Fruit fly (Drosophila melanogaster) whole organism, embryonic: Measurements from ENCODE around the gene Ugt35E2.

Experiments
- BEAF-32 ChIP-seq: fragments of 200-800 bp; sonication (Bioruptor generic); optimal IDR thresholded peaks from 3 replicates; lab custom pipeline; 2017; ENCODE audit warnings: missing biosample characterization, missing genetic modification characterization, mild to moderate bottlenecking, moderate library complexity, missing genetic modification reagents
- Bgb ChIP-seq: fragments of 200-800 bp; sonication (Bioruptor generic); IDR thresholded peaks from 2 replicates; pipeline ENCODE4 v1.3.6; 2022; ENCODE audit warnings: missing biosample characterization, missing genetic modification characterization; ENCODE audit not compliant: partially characterized antibody
- Blimp-1 ChIP-seq: fragments of 200-800 bp; sonication (Bioruptor generic); optimal IDR thresholded peaks from 3 replicates; lab custom pipeline; 2018; ENCODE audit warnings: missing biosample characterization, missing genetic modification characterization, mild to moderate bottlenecking, moderate library complexity, missing genetic modification reagents
- BtbVII ChIP-seq: fragments of 200-800 bp; sonication (Bioruptor generic); optimal IDR thresholded peaks from 3 replicates; lab custom pipeline; 2017; ENCODE audit warnings: missing biosample characterization, mild to moderate bottlenecking, missing genetic modification characterization
- Bteb2 ChIP-seq: fragments of 200-800 bp; sonication (Bioruptor generic); optimal IDR thresholded peaks from 2 replicates; lab custom pipeline; 2016; ENCODE audit warnings: missing biosample characterization, missing genetic modification characterization
- CG10274 ChIP-seq: fragments of 200-800 bp; sonication (Bioruptor generic); optimal IDR thresholded peaks from 3 replicates; lab custom pipeline; 2017; ENCODE audit warnings: missing biosample characterization, mild to moderate bottlenecking, missing genetic modification characterization
- CG10462 ChIP-seq: fragments of 200-800 bp; sonication (Bioruptor generic); optimal IDR thresholded peaks from 2 replicates; lab custom pipeline; 2016; ENCODE audit warnings: missing biosample characterization, missing genetic modification characterization
- CG11085 ChIP-seq: fragments of 200-800 bp; sonication (Bioruptor generic); IDR thresholded peaks from 2 replicates; pipeline ENCODE4 v1.3.6; 2022; ENCODE audit warnings: missing biosample characterization, missing genetic modification characterization
- CG11398 ChIP-seq: fragments of 200-800 bp; sonication (Bioruptor generic); optimal IDR thresholded peaks from 2 replicates; lab custom pipeline; 2016; ENCODE audit warnings: missing biosample characterization, missing genetic modification characterization
- CG11696 ChIP-seq: fragments of 200-800 bp; sonication (Bioruptor generic); IDR thresholded peaks from 2 replicates; pipeline ENCODE4 v1.3.6; 2022; ENCODE audit warnings: missing biosample characterization, missing genetic modification characterization
- CG12155 ChIP-seq: fragments of 200-800 bp; sonication (Bioruptor generic); optimal IDR thresholded peaks from 3 replicates; lab custom pipeline; 2016; ENCODE audit warnings: missing biosample characterization, missing genetic modification characterization
- CG12299 ChIP-seq: fragments of 200-800 bp; sonication (Bioruptor generic); optimal IDR thresholded peaks from 2 replicates; lab custom pipeline; 2018; ENCODE audit warnings: missing biosample characterization, mild to moderate bottlenecking, missing genetic modification characterization
- CG1233 ChIP-seq: fragments of 200-800 bp; sonication (Bioruptor generic); optimal IDR thresholded peaks from 4 replicates; lab custom pipeline; 2018; ENCODE audit warnings: missing biosample characterization, mild to moderate bottlenecking, missing genetic modification characterization
- CG13287 ChIP-seq: fragments of 200-800 bp; sonication (Bioruptor generic); IDR thresholded peaks from 2 replicates; pipeline ENCODE4 v1.3.6; 2022; ENCODE audit warnings: missing biosample characterization, missing genetic modification characterization; ENCODE audit not compliant: partially characterized antibody
- CG13424 ChIP-seq: fragments of 200-800 bp; sonication (Bioruptor generic); optimal IDR thresholded peaks from 2 replicates; lab custom pipeline; 2019; ENCODE audit warnings: missing biosample characterization, mild to moderate bottlenecking, missing genetic modification characterization, moderate library complexity
- CG13624 ChIP-seq: fragments of 200-800 bp; sonication (Bioruptor generic); optimal IDR thresholded peaks from 2 replicates; lab custom pipeline; 2016; ENCODE audit warnings: missing biosample characterization, missing genetic modification characterization
- CG15696 ChIP-seq: fragments of 200-800 bp; sonication (Bioruptor generic); optimal IDR thresholded peaks from 2 replicates; lab custom pipeline; 2019; ENCODE audit warnings: missing biosample characterization, mild to moderate bottlenecking, missing genetic modification characterization, moderate library complexity
- CG2116 ChIP-seq: fragments of 200-800 bp; sonication (Bioruptor generic); optimal IDR thresholded peaks from 3 replicates; lab custom pipeline; 2018; ENCODE audit warnings: missing biosample characterization, mild to moderate bottlenecking, missing genetic modification characterization
- CG30403 ChIP-seq: fragments of 200-800 bp; sonication (Bioruptor generic); optimal IDR thresholded peaks from 3 replicates; lab custom pipeline; 2016; ENCODE audit warnings: missing biosample characterization, missing genetic modification characterization
- CG33213 ChIP-seq: fragments of 200-800 bp; sonication (Bioruptor generic); optimal IDR thresholded peaks from 3 replicates; lab custom pipeline; 2016; ENCODE audit warnings: missing biosample characterization, missing genetic modification characterization
- CG42726 ChIP-seq: fragments of 200-800 bp; sonication (Bioruptor generic); IDR thresholded peaks from 2 replicates; pipeline ENCODE4 v1.3.6; 2022; ENCODE audit warnings: missing biosample characterization, missing genetic modification characterization; ENCODE audit not compliant: partially characterized antibody
- CG7745 ChIP-seq: fragments of 200-800 bp; sonication (Bioruptor generic); optimal IDR thresholded peaks from 2 replicates; lab custom pipeline; 2018; ENCODE audit warnings: missing biosample characterization, mild to moderate bottlenecking, missing genetic modification characterization, moderate library complexity
- CG8924 ChIP-seq: fragments of 200-800 bp; optimal IDR thresholded peaks from 3 replicates; lab custom pipeline; 2019; ENCODE audit warnings: missing biosample characterization, mild to moderate bottlenecking, missing genetic modification characterization, moderate library complexity
- CG9437 ChIP-seq: fragments of 200-800 bp; sonication (Bioruptor generic); optimal IDR thresholded peaks from 2 replicates; lab custom pipeline; 2018; ENCODE audit warnings: missing biosample characterization, mild to moderate bottlenecking, missing genetic modification characterization
- Camta ChIP-seq: fragments of 200-800 bp; sonication (Bioruptor generic); optimal IDR thresholded peaks from 2 replicates; lab custom pipeline; 2016; ENCODE audit warnings: missing biosample characterization, missing genetic modification characterization
- Chrac-16 ChIP-seq: fragments of 200-800 bp; sonication (Bioruptor generic); optimal IDR thresholded peaks from 3 replicates; lab custom pipeline; 2016; ENCODE audit warnings: missing biosample characterization, missing genetic modification characterization
- Elba2 ChIP-seq: fragments of 200-800 bp; sonication (Bioruptor generic); optimal IDR thresholded peaks from 3 replicates; lab custom pipeline; 2016; ENCODE audit warnings: missing biosample characterization, missing genetic modification characterization
- Ets65A ChIP-seq: fragments of 200-800 bp; sonication (Bioruptor generic); peaks from one replicate; lab custom pipeline; 2016; ENCODE audit warnings: missing biosample characterization, missing genetic modification characterization
- Ets97D ChIP-seq: fragments of 200-800 bp; sonication (Bioruptor generic); optimal IDR thresholded peaks from 3 replicates; lab custom pipeline; 2016; ENCODE audit warnings: missing biosample characterization, missing genetic modification characterization
- Gug ChIP-seq: fragments of 200-800 bp; sonication (Bioruptor generic); IDR thresholded peaks from 4 replicates; pipeline ENCODE4 v1.3.6; 2022; ENCODE audit warnings: missing biosample characterization, missing genetic modification characterization
- H15 ChIP-seq: fragments of 200-800 bp; sonication (Bioruptor generic); IDR thresholded peaks from 3 replicates; pipeline ENCODE4 v1.3.6; 2022; ENCODE audit warnings: missing biosample characterization, missing genetic modification characterization
- H2.0 ChIP-seq: fragments of 200-800 bp; sonication (Bioruptor generic); IDR thresholded peaks from 2 replicates; pipeline ENCODE4 v1.3.6; 2022; ENCODE audit warnings: missing biosample characterization, missing genetic modification characterization
- HHEX ChIP-seq: fragments of 200-800 bp; sonication (Bioruptor generic); optimal IDR thresholded peaks from 3 replicates; lab custom pipeline; 2017; ENCODE audit warnings: missing biosample characterization, mild to moderate bottlenecking, missing genetic modification characterization, missing genetic modification reagents
- Sox100B ChIP-seq: fragments of 200-800 bp; sonication (Bioruptor generic); optimal IDR thresholded peaks from 3 replicates; lab custom pipeline; 2018; ENCODE audit warnings: missing biosample characterization, mild to moderate bottlenecking, missing genetic modification characterization
- Trl ChIP-seq, 3 experiments: fragments of >200 bp in 2 of 3; fragments of 200-800 bp in 1 of 3; sonication (Bioruptor generic) in 1 of 3; optimal IDR thresholded peaks; 2 replicates in 1 of 3; 3 replicates in 2 of 3; lab custom pipeline; 2016 to 2017; ENCODE audit warnings: missing biosample characterization in 1 of 3, missing genetic modification characterization in 1 of 3
- ato ChIP-seq: fragments of 200-800 bp; sonication (Bioruptor generic); IDR thresholded peaks from 2 replicates; pipeline ENCODE4 v1.3.6; 2022; ENCODE audit warnings: missing biosample characterization, missing genetic modification characterization; ENCODE audit not compliant: partially characterized antibody
- ci ChIP-seq: fragments of 200-800 bp; sonication (Bioruptor generic); IDR thresholded peaks from 3 replicates; pipeline ENCODE4 v1.3.6; 2022; ENCODE audit warnings: missing biosample characterization, missing genetic modification characterization
- dimm ChIP-seq: fragments of 200-800 bp; sonication (Bioruptor generic); IDR thresholded peaks from 2 replicates; pipeline ENCODE4 v1.3.6; 2022; ENCODE audit warnings: missing biosample characterization, missing genetic modification characterization
- dmrt99B ChIP-seq: fragments of 200-800 bp; sonication (Bioruptor generic); optimal IDR thresholded peaks from 2 replicates; lab custom pipeline; 2018; ENCODE audit warnings: missing biosample characterization, mild to moderate bottlenecking, missing genetic modification characterization, moderate library complexity
- fru ChIP-seq: fragments of >200 bp; optimal IDR thresholded peaks from 2 replicates; lab custom pipeline; 2017
- knrl ChIP-seq: fragments of 200-800 bp; sonication (Bioruptor generic); IDR thresholded peaks from 3 replicates; pipeline ENCODE4 v1.3.6; 2022; ENCODE audit warnings: missing biosample characterization, missing genetic modification characterization; ENCODE audit not compliant: partially characterized antibody
- mirr ChIP-seq: fragments of 200-800 bp; sonication (Bioruptor generic); optimal IDR thresholded peaks from 3 replicates; lab custom pipeline; 2018; ENCODE audit warnings: missing biosample characterization, mild to moderate bottlenecking, missing genetic modification characterization
- mld ChIP-seq: fragments of 200-800 bp; sonication (Bioruptor generic); IDR thresholded peaks from 3 replicates; pipeline ENCODE4 v1.3.6; 2022; ENCODE audit warnings: missing biosample characterization, missing genetic modification characterization; ENCODE audit not compliant: partially characterized antibody
- otp ChIP-seq: fragments of 200-800 bp; sonication (Bioruptor generic); IDR thresholded peaks from 3 replicates; pipeline ENCODE4, ENCODE4 v1.3.6; 2022; ENCODE audit warnings: missing biosample characterization, missing genetic modification characterization
- shn ChIP-seq: fragments of 200-800 bp; sonication (Bioruptor generic); optimal IDR thresholded peaks from 3 replicates; lab custom pipeline; 2016; ENCODE audit warnings: missing biosample characterization, missing genetic modification characterization
- sim ChIP-seq: fragments of 200-800 bp; sonication (Bioruptor generic); IDR thresholded peaks from 2 replicates; pipeline ENCODE4 v1.3.6; 2022; ENCODE audit warnings: missing biosample characterization, missing genetic modification characterization
- sna ChIP-seq: fragments of 200-800 bp; sonication (Bioruptor generic); IDR thresholded peaks from 2 replicates; pipeline ENCODE4 v1.3.6; 2022; ENCODE audit warnings: missing biosample characterization, missing genetic modification characterization; ENCODE audit not compliant: partially characterized antibody
- z ChIP-seq: fragments of 200-800 bp; sonication (Bioruptor generic); IDR thresholded peaks from 3 replicates; pipeline ENCODE4 v1.3.6; 2022; ENCODE audit warnings: missing biosample characterization, missing genetic modification characterization
- zfh2 ChIP-seq: fragments of 200-800 bp; sonication (Bioruptor generic); optimal IDR thresholded peaks from 2 replicates; lab custom pipeline; 2016; ENCODE audit warnings: missing biosample characterization, missing genetic modification characterization

Gene Ugt35E2

DNA sequence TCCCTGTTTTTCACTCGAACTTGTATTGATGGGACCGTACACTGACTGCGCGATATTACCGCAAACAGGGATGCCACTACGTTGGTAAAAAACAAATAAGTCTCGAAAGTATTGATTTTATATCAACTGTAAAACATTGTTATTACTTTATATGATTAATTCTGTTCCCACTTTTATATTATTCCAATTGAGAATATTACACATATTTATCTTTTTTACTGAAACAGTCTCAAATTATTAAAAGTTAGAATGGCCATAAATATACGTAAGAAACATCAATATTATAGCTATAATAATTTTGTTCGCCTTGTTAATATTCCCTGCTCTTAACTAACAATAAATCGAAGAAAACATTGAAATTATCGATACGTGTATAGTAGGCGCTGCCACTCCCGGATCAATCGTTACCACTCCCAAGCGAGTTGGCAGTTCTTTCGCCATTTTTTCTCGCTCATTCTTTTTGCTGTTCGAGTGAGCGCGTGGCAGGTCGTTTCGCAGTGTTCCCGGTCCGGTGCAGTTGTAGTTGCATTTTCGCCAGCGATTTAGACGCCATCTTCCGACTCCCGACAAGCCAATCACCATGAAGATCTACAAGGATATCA is 42.1 kb upstream of the Ugt35E2 start, which contains the start of the genes SdhC and Tctp (continued):
- TF ChIP-seq Bteb2 (peak; percentile 46), knrl (GFP tag; lab: Robert Waterston, UW) (peak; percentile 48; the same call in 2 of the 3 replicates), CG2116 (GFP tag; lab: Kevin White, UChicago) (peak; percentile 76), dmrt99B (tag; lab: Kevin White, UChicago) (peak; percentile 9), fru (lab: Kevin White, UChicago) (no peak), HHEX (GFP tag; lab: Kevin White, UChicago) (no peak), BEAF-32 (GFP tag; lab: Kevin White, UChicago) (peak; percentile 78), BtbVII (GFP tag; lab: Kevin White, UChicago) (no peak), Bgb (peak; percentile 66), sim (GFP tag; lab: Robert Waterston, UW) (no peak), H2.0 (no peak), Chrac-16 (GFP tag; lab: Kevin White, UChicago) (peak; percentile 27), Trl (optimal IDR thresholded peaks at IDR 0.05; lab: Kevin White, UChicago) (peak in 1 of 2 experiments; percentile 15), Trl (GFP tag; optimal IDR thresholded peaks at IDR 0.05; lab: Kevin White, UChicago) (peak; percentile 51), mld (GFP tag; lab: Robert Waterston, UW) (no peak), Ets97D (GFP tag; lab: Kevin White, UChicago) (peak; percentile 87), CG30403 (GFP tag; lab: Kevin White, UChicago) (peak; percentile 76), Gug (GFP tag; lab: Robert Waterston, UW) (no peak; the same call in 3 of the 4 replicates), CG33213 (GFP tag; lab: Kevin White, UChicago) (peak; percentile 19), shn (GFP tag; lab: Kevin White, UChicago) (peak; percentile 38), Ets65A (GFP tag; lab: Kevin White, UChicago) (peak; percentile 88), ato (GFP tag; lab: Robert Waterston, UW) (no peak), zfh2 (peak; percentile 14), sna (GFP tag; lab: Robert Waterston, UW) (0 out of 2 replicates have a peak, but pooled peaks have one; percentile 4), CG15696 (tag; lab: Kevin White, UChicago) (peak; percentile 57), CG11398 (GFP tag; lab: Kevin White, UChicago) (no peak), Sox100B (peak; percentile 61), z (GFP tag; lab: Robert Waterston, UW) (no peak), CG12299 (peak; percentile 46), Camta (GFP tag; lab: Kevin White, UChicago) (peak; percentile 35), CG10274 (GFP tag; lab: Kevin White, UChicago) (no peak), CG13624 (GFP tag; lab: Kevin White, UChicago) (peak; percentile 43), ci (GFP tag; lab: Robert Waterston, UW) (peak; percentile 23; the same call in 1 of the 3 replicates), CG1233 (GFP tag; lab: Kevin White, UChicago) (peak; percentile 13), CG42726 (peak; percentile 57; the same call in 1 of the 2 replicates), CG11085 (no peak), CG9437 (GFP tag; lab: Kevin White, UChicago) (peak; percentile 36), Blimp-1 (GFP tag; lab: Kevin White, UChicago) (peak; percentile 42), mirr (GFP tag; lab: Kevin White, UChicago) (peak; percentile 27), H15 (GFP tag; lab: Robert Waterston, UW) (no peak), CG10462 (GFP tag; lab: Kevin White, UChicago) (peak; percentile 39), Elba2 (peak; percentile 19), CG11696 (GFP tag; lab: Robert Waterston, UW) (no peak), dimm (GFP tag; lab: Robert Waterston, UW) (no peak), CG7745 (tag; lab: Kevin White, UChicago) (no peak), CG8924 (tag; lab: Kevin White, UChicago) (peak; percentile 46), otp (GFP tag; lab: Robert Waterston, UW) (no peak), CG13424 (peak; percentile 60), CG13287 (GFP tag; lab: Robert Waterston, UW) (peak; percentile 63), CG12155 (GFP tag; lab: Kevin White, UChicago) (peak; percentile 97)
